Worm (Caenorhabditis elegans) whole organism, mixed stage, embryonic: ENCODE measurements around the gene F59A7.2.

ENCODE experiments used
- blmp-1 ChIP-seq: fragments of 150-350 bp; optimal IDR thresholded peaks from 2 replicates; lab custom pipeline; 2014; ENCODE audit warnings: missing biosample characterization, missing genetic modification characterization
- ceh-43 ChIP-seq: fragments of 200-800 bp; sonication (Bioruptor generic); optimal IDR thresholded peaks from 2 replicates; lab custom pipeline; 2018; ENCODE audit warnings: mild to moderate bottlenecking, missing genetic modification characterization, moderate library complexity, missing compliant biosample characterization
- ceh-83 ChIP-seq: fragments of 200-800 bp; sonication (Bioruptor generic); optimal IDR thresholded peaks from 2 replicates; lab custom pipeline; 2018; ENCODE audit warnings: mild to moderate bottlenecking, missing genetic modification characterization, missing compliant biosample characterization
- ces-1 ChIP-seq: fragments of 150-350 bp; optimal IDR thresholded peaks from 2 replicates; lab custom pipeline; 2014; ENCODE audit warnings: missing biosample characterization, missing genetic modification reagents, missing genetic modification characterization
- cnd-1 ChIP-seq: fragments of 200-800 bp; sonication (Bioruptor generic); optimal IDR thresholded peaks from 2 replicates; lab custom pipeline; 2018; ENCODE audit warnings: mild to moderate bottlenecking, missing genetic modification characterization, missing compliant biosample characterization
- drap-1 ChIP-seq: fragments of 200-800 bp; sonication (Bioruptor generic); optimal IDR thresholded peaks from 3 replicates; lab custom pipeline; 2018; ENCODE audit warnings: mild to moderate bottlenecking, missing genetic modification characterization, missing compliant biosample characterization
- elt-1 ChIP-seq: sonication (generic microtip); optimal IDR thresholded peaks from 2 replicates; lab custom pipeline; 2017; ENCODE audit warnings: missing genetic modification characterization, mild to moderate bottlenecking, missing compliant biosample characterization, antibody characterized with exemption, moderate library complexity, borderline replicate concordance; ENCODE audit not compliant: insufficient read depth
- elt-3 ChIP-seq: fragments of 150-350 bp; optimal IDR thresholded peaks from 2 replicates; lab custom pipeline; 2014; ENCODE audit warnings: missing biosample characterization, missing genetic modification characterization
- ham-2 ChIP-seq: fragments of 200-800 bp; sonication (Bioruptor generic); optimal IDR thresholded peaks from 2 replicates; lab custom pipeline; 2018; ENCODE audit warnings: mild to moderate bottlenecking, missing genetic modification characterization, missing compliant biosample characterization
- hlh-1 ChIP-seq: fragments of 150-350 bp; optimal IDR thresholded peaks from 2 replicates; lab custom pipeline; 2014; ENCODE audit warnings: missing biosample characterization, missing genetic modification reagents, missing genetic modification characterization
- lin-13 ChIP-seq: fragments of 150-350 bp; optimal IDR thresholded peaks from 2 replicates; lab custom pipeline; 2014; ENCODE audit warnings: missing biosample characterization, missing genetic modification characterization
- lin-32 ChIP-seq: fragments of 200-800 bp; sonication (Bioruptor generic); optimal IDR thresholded peaks from 2 replicates; lab custom pipeline; 2018; ENCODE audit warnings: mild to moderate bottlenecking, missing genetic modification characterization, missing compliant biosample characterization
- lsy-2 ChIP-seq: fragments of 150-350 bp; optimal IDR thresholded peaks from 2 replicates; lab custom pipeline; 2014; ENCODE audit warnings: missing biosample characterization, missing genetic modification characterization
- mab-5 ChIP-seq: fragments of 150-350 bp; optimal IDR thresholded peaks from 2 replicates; lab custom pipeline; 2014; ENCODE audit warnings: missing biosample characterization, missing genetic modification characterization
- mep-1 ChIP-seq: fragments of 150-350 bp; optimal IDR thresholded peaks from 2 replicates; lab custom pipeline; 2017; ENCODE audit warnings: missing biosample characterization, missing genetic modification reagents, missing genetic modification characterization, inconsistent platforms
- mls-2 ChIP-seq: sonication (generic microtip); optimal IDR thresholded peaks from 2 replicates; lab custom pipeline; 2016; ENCODE audit warnings: mild to moderate bottlenecking, missing genetic modification characterization, moderate library complexity, missing compliant biosample characterization
- nhr-12 ChIP-seq: fragments of 150-350 bp; optimal IDR thresholded peaks from 2 replicates; lab custom pipeline; 2014; ENCODE audit warnings: missing biosample characterization, missing genetic modification characterization
- nhr-237 ChIP-seq: fragments of 150-350 bp; optimal IDR thresholded peaks from 2 replicates; lab custom pipeline; 2014; ENCODE audit warnings: missing biosample characterization, missing genetic modification characterization
- nhr-28 ChIP-seq: fragments of 150-350 bp; optimal IDR thresholded peaks from 2 replicates; lab custom pipeline; 2014; ENCODE audit warnings: missing biosample characterization, missing genetic modification characterization
- nhr-76 ChIP-seq: sonication (generic microtip); optimal IDR thresholded peaks from 2 replicates; lab custom pipeline; 2017; ENCODE audit warnings: missing biosample characterization, missing genetic modification characterization
- pha-4 ChIP-seq: fragments of 150-350 bp; optimal IDR thresholded peaks from 2 replicates; lab custom pipeline; 2018; ENCODE audit warnings: missing biosample characterization, missing genetic modification reagents, missing genetic modification characterization
- snpc-4 ChIP-seq: fragments of 150-350 bp; optimal IDR thresholded peaks from 2 replicates; lab custom pipeline; 2014; ENCODE audit warnings: missing biosample characterization, missing genetic modification characterization
- sptf-1 ChIP-seq: sonication (generic microtip); optimal IDR thresholded peaks from 2 replicates; lab custom pipeline; 2017; ENCODE audit warnings: mild to moderate bottlenecking, missing genetic modification characterization, moderate library complexity, missing compliant biosample characterization
- unc-120 ChIP-seq: sonication (generic microtip); optimal IDR thresholded peaks from 2 replicates; lab custom pipeline; 2017; ENCODE audit warnings: missing genetic modification characterization, missing compliant biosample characterization; ENCODE audit not compliant: poor library complexity, severe bottlenecking
- unc-39 ChIP-seq: fragments of 150-350 bp; optimal IDR thresholded peaks from 2 replicates; lab custom pipeline; 2014; ENCODE audit warnings: missing biosample characterization, missing genetic modification characterization
- unc-62 ChIP-seq: fragments of 150-350 bp; optimal IDR thresholded peaks from 2 replicates; lab custom pipeline; 2014; ENCODE audit warnings: missing biosample characterization, missing genetic modification reagents, missing genetic modification characterization
- zip-8 ChIP-seq: fragments of 150-350 bp; optimal IDR thresholded peaks from 2 replicates; lab custom pipeline; 2014; ENCODE audit warnings: missing biosample characterization, missing genetic modification characterization
- ztf-11 ChIP-seq: fragments of 150-350 bp; optimal IDR thresholded peaks from 2 replicates; lab custom pipeline; 2014; ENCODE audit warnings: missing biosample characterization, missing genetic modification characterization

F59A7.2 gene

DNA sequence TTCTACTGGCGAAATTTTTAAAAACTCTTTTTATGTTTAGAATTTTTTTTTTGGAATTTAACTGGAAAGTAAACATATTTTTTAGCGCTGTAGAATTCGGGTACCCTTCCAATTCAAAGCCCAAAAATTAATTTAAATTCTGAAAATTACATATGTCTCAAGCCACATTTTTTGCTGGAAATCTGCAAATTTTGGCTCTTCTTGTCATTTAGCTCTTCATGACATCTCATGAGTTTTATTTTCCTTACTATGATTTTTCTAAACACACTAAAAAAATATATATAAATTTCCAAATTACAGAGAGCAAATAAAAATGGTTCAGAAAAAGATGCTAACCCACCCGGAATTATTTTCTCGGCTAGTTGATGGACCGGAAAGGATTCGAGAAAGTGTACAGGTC lies 47.1 kb downstream of the F59A7.2 start, which contains the start of gene acs-3:
TSS of gene acs-3 (plus strand) at position 301 of the 400 bp plus-strand sequence.
- TF ChIP-seq pha-4 (no peak), hlh-1 (no peak), ham-2 (GFP tag; lab: Kevin White, UChicago) (no peak), elt-1 (tag; lab: Kevin White, UChicago) (no peak), drap-1 (GFP tag; lab: Kevin White, UChicago) (no peak), unc-62 (GFP tag; lab: Kevin White, UChicago) (no peak), nhr-237 (tag; lab: Kevin White, UChicago) (no peak), unc-39 (no peak), nhr-12 (no peak), mab-5 (tag; lab: Kevin White, UChicago) (no peak), blmp-1 (no peak), sptf-1 (tag; lab: Kevin White, UChicago) (no peak), snpc-4 (tag; lab: Kevin White, UChicago) (no peak), cnd-1 (no peak), mls-2 (no peak), nhr-76 (tag; lab: Kevin White, UChicago) (no peak), zip-8 (tag; lab: Kevin White, UChicago) (no peak), lsy-2 (tag; lab: Kevin White, UChicago) (no peak), ces-1 (GFP tag; lab: Kevin White, UChicago) (no peak)

- TF ChIP-seq unc-120 (tag; lab: Kevin White, UChicago) (no peak), nhr-76 (tag; lab: Kevin White, UChicago) (no peak), elt-1 (tag; lab: Kevin White, UChicago) (no peak), ceh-83 (GFP tag; lab: Kevin White, UChicago) (no peak), lin-32 (GFP tag; lab: Kevin White, UChicago) (no peak), cnd-1 (no peak), nhr-237 (tag; lab: Kevin White, UChicago) (no peak), ham-2 (GFP tag; lab: Kevin White, UChicago) (no peak), pha-4 (no peak), hlh-1 (no peak), unc-62 (GFP tag; lab: Kevin White, UChicago) (no peak), elt-3 (no peak), ceh-43 (GFP tag; lab: Kevin White, UChicago) (no peak), nhr-28 (no peak), mep-1 (tag; lab: Kevin White, UChicago) (no peak)
These were observed 47.5 kb downstream of the F59A7.2 start for ce11 chrV:1968809-1969208.

ce11 chrV:1966962-1967361 lies 49.4 kb downstream of the F59A7.2 start:
- TF ChIP-seq ham-2 (GFP tag; lab: Kevin White, UChicago) (no peak), ztf-11 (no peak), zip-8 (tag; lab: Kevin White, UChicago) (no peak), unc-39 (no peak), lin-13 (no peak), ceh-83 (GFP tag; lab: Kevin White, UChicago) (no peak), sptf-1 (tag; lab: Kevin White, UChicago) (no peak)
